Fruit fly (Drosophila melanogaster) whole organism, embryonic: ENCODE measurements around the gene CG10226.

Experiments
- ATbp ChIP-seq: fragments of 200-800 bp; sonication (Bioruptor generic); optimal IDR thresholded peaks from 2 replicates; lab custom pipeline; 2017; ENCODE audit warnings: missing biosample characterization, mild to moderate bottlenecking, missing genetic modification characterization, missing genetic modification reagents
- CG10321 ChIP-seq: fragments of 200-800 bp; sonication (Bioruptor generic); IDR thresholded peaks from 2 replicates; pipeline ENCODE4 v1.3.6; 2022; ENCODE audit warnings: missing biosample characterization, missing genetic modification characterization
- CG10959 ChIP-seq: fragments of 200-800 bp; sonication (Bioruptor generic); IDR thresholded peaks from 2 replicates; pipeline ENCODE4 v1.3.6; 2022; ENCODE audit warnings: missing biosample characterization, missing genetic modification characterization
- CG12104 ChIP-seq: fragments of 200-800 bp; sonication (Bioruptor generic); optimal IDR thresholded peaks from 3 replicates; lab custom pipeline; 2016; ENCODE audit warnings: missing biosample characterization, missing genetic modification characterization
- CG12155 ChIP-seq: fragments of 200-800 bp; sonication (Bioruptor generic); optimal IDR thresholded peaks from 3 replicates; lab custom pipeline; 2016; ENCODE audit warnings: missing biosample characterization, missing genetic modification characterization
- CG12236 ChIP-seq: fragments of 200-800 bp; sonication (Bioruptor generic); optimal IDR thresholded peaks from 2 replicates; lab custom pipeline; 2016; ENCODE audit warnings: missing biosample characterization, missing genetic modification characterization
- CG13624 ChIP-seq: fragments of 200-800 bp; sonication (Bioruptor generic); optimal IDR thresholded peaks from 2 replicates; lab custom pipeline; 2016; ENCODE audit warnings: missing biosample characterization, missing genetic modification characterization
- CG14860 ChIP-seq: fragments of 200-800 bp; sonication (Bioruptor generic); IDR thresholded peaks from 3 replicates; pipeline ENCODE4 v1.3.6; 2022; ENCODE audit warnings: missing biosample characterization, missing genetic modification characterization; ENCODE audit not compliant: partially characterized antibody
- CG15011 ChIP-seq: fragments of 200-800 bp; sonication (Bioruptor generic); optimal IDR thresholded peaks from 3 replicates; lab custom pipeline; 2018; ENCODE audit warnings: missing biosample characterization, mild to moderate bottlenecking, missing genetic modification characterization
- CG1647 ChIP-seq: fragments of 200-800 bp; sonication (Bioruptor generic); optimal IDR thresholded peaks from 3 replicates; lab custom pipeline; 2016; ENCODE audit warnings: missing biosample characterization, missing genetic modification characterization
- CG16813 ChIP-seq: fragments of 200-800 bp; sonication (Bioruptor generic); IDR thresholded peaks from 3 replicates; pipeline ENCODE4 v1.3.6; 2022; ENCODE audit warnings: missing biosample characterization, missing genetic modification characterization; ENCODE audit not compliant: partially characterized antibody
- CG1792 ChIP-seq: fragments of 200-800 bp; sonication (Bioruptor generic); optimal IDR thresholded peaks from 2 replicates; lab custom pipeline; 2016; ENCODE audit warnings: missing biosample characterization, missing genetic modification characterization
- CG18619 ChIP-seq: fragments of 200-800 bp; sonication (Bioruptor generic); optimal IDR thresholded peaks from 3 replicates; lab custom pipeline; 2017; ENCODE audit warnings: missing biosample characterization, mild to moderate bottlenecking, missing genetic modification characterization
- CG2199 ChIP-seq: fragments of 200-800 bp; sonication (Bioruptor generic); IDR thresholded peaks from 3 replicates; pipeline ENCODE4 v1.3.6; 2022; ENCODE audit warnings: missing biosample characterization, missing genetic modification characterization
- CG3163 ChIP-seq: fragments of 200-800 bp; sonication (Bioruptor generic); optimal IDR thresholded peaks from 3 replicates; lab custom pipeline; 2016; ENCODE audit warnings: missing biosample characterization, missing genetic modification characterization
- CG6683 ChIP-seq: fragments of 200-800 bp; sonication (Bioruptor generic); optimal IDR thresholded peaks from 2 replicates; lab custom pipeline; 2017; ENCODE audit warnings: missing biosample characterization, mild to moderate bottlenecking, missing genetic modification characterization, missing genetic modification reagents
- D ChIP-seq, 2 experiments: fragments of 200-800 bp in 1 of 2; fragments of >200 bp in 1 of 2; sonication (Bioruptor generic) in 1 of 2; optimal IDR thresholded peaks; 2 replicates in 1 of 2; 3 replicates in 1 of 2; lab custom pipeline; 2017; ENCODE audit warnings: mild to moderate bottlenecking in 1 of 2, missing biosample characterization in 1 of 2, missing genetic modification characterization in 1 of 2, missing genetic modification reagents in 1 of 2
- Dref ChIP-seq: fragments of 200-800 bp; sonication (Bioruptor generic); IDR thresholded peaks from 2 replicates; pipeline ENCODE4 v1.3.6; 2022; ENCODE audit warnings: missing biosample characterization, missing genetic modification characterization
- E2f1 ChIP-seq: fragments of 200-800 bp; sonication (Bioruptor generic); IDR thresholded peaks from 2 replicates; pipeline ENCODE4 v1.3.6; 2022; ENCODE audit warnings: missing biosample characterization, missing genetic modification characterization
- Elba2 ChIP-seq: fragments of 200-800 bp; sonication (Bioruptor generic); optimal IDR thresholded peaks from 3 replicates; lab custom pipeline; 2016; ENCODE audit warnings: missing biosample characterization, missing genetic modification characterization
- HLHmδ ChIP-seq: fragments of 200-800 bp; sonication (Bioruptor generic); optimal IDR thresholded peaks from 2 replicates; lab custom pipeline; 2018; ENCODE audit warnings: missing biosample characterization, mild to moderate bottlenecking, missing genetic modification characterization, moderate library complexity
- Hr3 ChIP-seq: fragments of 200-800 bp; sonication (Bioruptor generic); optimal IDR thresholded peaks from 3 replicates; lab custom pipeline; 2016; ENCODE audit warnings: missing biosample characterization, missing genetic modification characterization
- Kr ChIP-seq: fragments of 200-800 bp; sonication (Bioruptor generic); optimal IDR thresholded peaks from 2 replicates; lab custom pipeline; 2017; ENCODE audit warnings: missing biosample characterization, mild to moderate bottlenecking, missing genetic modification characterization
- MTF-1 ChIP-seq: fragments of 200-800 bp; sonication (Bioruptor generic); optimal IDR thresholded peaks from 2 replicates; lab custom pipeline; 2018; ENCODE audit warnings: missing biosample characterization, mild to moderate bottlenecking, missing genetic modification characterization, borderline replicate concordance
- NC2α ChIP-seq: fragments of 200-800 bp; sonication (Bioruptor generic); optimal IDR thresholded peaks from 2 replicates; lab custom pipeline; 2016; ENCODE audit warnings: missing biosample characterization, missing genetic modification characterization
- NfI ChIP-seq: fragments of 200-800 bp; sonication (Bioruptor generic); optimal IDR thresholded peaks from 3 replicates; lab custom pipeline; 2018; ENCODE audit warnings: missing biosample characterization, mild to moderate bottlenecking, missing genetic modification characterization, moderate library complexity
- Sry-β ChIP-seq: fragments of 200-800 bp; sonication (Bioruptor generic); optimal IDR thresholded peaks from 2 replicates; lab custom pipeline; 2018; ENCODE audit warnings: missing biosample characterization, mild to moderate bottlenecking, missing genetic modification characterization, moderate library complexity
- TFAM ChIP-seq: fragments of 200-800 bp; sonication (Bioruptor generic); optimal IDR thresholded peaks from 2 replicates; lab custom pipeline; 2017; ENCODE audit warnings: missing biosample characterization, missing genetic modification characterization, inconsistent platforms
- Vsx1 ChIP-seq: fragments of 200-800 bp; sonication (Bioruptor generic); optimal IDR thresholded peaks from 2 replicates; lab custom pipeline; 2017; ENCODE audit warnings: missing biosample characterization, mild to moderate bottlenecking, missing genetic modification characterization, missing genetic modification reagents
- Xbp1 ChIP-seq: fragments of 200-800 bp; sonication (Bioruptor generic); optimal IDR thresholded peaks from 3 replicates; lab custom pipeline; 2016; ENCODE audit warnings: missing biosample characterization, mild to moderate bottlenecking, missing genetic modification characterization
- ara ChIP-seq: fragments of 200-800 bp; sonication (Bioruptor generic); IDR thresholded peaks from 2 replicates; pipeline ENCODE4 v1.3.6; 2022; ENCODE audit warnings: missing biosample characterization, missing genetic modification characterization
- ato ChIP-seq: fragments of 200-800 bp; sonication (Bioruptor generic); IDR thresholded peaks from 2 replicates; pipeline ENCODE4 v1.3.6; 2022; ENCODE audit warnings: missing biosample characterization, missing genetic modification characterization; ENCODE audit not compliant: partially characterized antibody
- bigmax ChIP-seq: fragments of 200-800 bp; sonication (Bioruptor generic); optimal IDR thresholded peaks from 2 replicates; lab custom pipeline; 2018; ENCODE audit warnings: missing biosample characterization, mild to moderate bottlenecking, missing genetic modification characterization
- bsh ChIP-seq, 2 experiments: fragments of 200-800 bp; sonication (Bioruptor generic); optimal IDR thresholded peaks; 2 replicates each; lab custom pipeline; 2017 to 2018; ENCODE audit warnings: mild to moderate bottlenecking in 2 of 2, missing biosample characterization in 2 of 2, missing genetic modification characterization in 2 of 2, moderate library complexity in 1 of 2
- cato ChIP-seq: fragments of 200-800 bp; sonication (Bioruptor generic); optimal IDR thresholded peaks from 2 replicates; lab custom pipeline; 2016; ENCODE audit warnings: missing biosample characterization, missing genetic modification characterization, borderline replicate concordance
- dmrt99B ChIP-seq: fragments of 200-800 bp; sonication (Bioruptor generic); optimal IDR thresholded peaks from 2 replicates; lab custom pipeline; 2018; ENCODE audit warnings: missing biosample characterization, mild to moderate bottlenecking, missing genetic modification characterization, moderate library complexity
- en ChIP-seq: fragments of 200-800 bp; sonication (Bioruptor generic); optimal IDR thresholded peaks from 2 replicates; lab custom pipeline; 2016; ENCODE audit warnings: missing biosample characterization, missing genetic modification characterization
- eyg ChIP-seq: fragments of 200-800 bp; sonication (Bioruptor generic); optimal IDR thresholded peaks from 3 replicates; lab custom pipeline; 2016; ENCODE audit warnings: missing biosample characterization, missing genetic modification characterization
- fru ChIP-seq: fragments of >200 bp; optimal IDR thresholded peaks from 2 replicates; lab custom pipeline; 2017
- gt ChIP-seq: fragments of 200-800 bp; sonication (Bioruptor generic); IDR thresholded peaks from 2 replicates; pipeline ENCODE4 v1.3.6; 2022; ENCODE audit warnings: missing biosample characterization, missing genetic modification characterization
- insv ChIP-seq, 2 experiments: fragments of 200-800 bp; sonication (Bioruptor generic); optimal IDR thresholded peaks; 3 replicates each; lab custom pipeline; 2016 to 2018; ENCODE audit warnings: missing biosample characterization in 2 of 2, missing genetic modification characterization in 2 of 2
- oc ChIP-seq: fragments of 200-800 bp; sonication (Bioruptor generic); optimal IDR thresholded peaks from 2 replicates; lab custom pipeline; 2018; ENCODE audit warnings: missing biosample characterization, mild to moderate bottlenecking, missing genetic modification characterization, moderate library complexity
- otp ChIP-seq: fragments of 200-800 bp; sonication (Bioruptor generic); IDR thresholded peaks from 3 replicates; pipeline ENCODE4, ENCODE4 v1.3.6; 2022; ENCODE audit warnings: missing biosample characterization, missing genetic modification characterization
- run ChIP-seq: fragments of 200-800 bp; sonication (Bioruptor generic); optimal IDR thresholded peaks from 3 replicates; lab custom pipeline; 2018; ENCODE audit warnings: missing biosample characterization, mild to moderate bottlenecking, missing genetic modification characterization
- sens ChIP-seq: fragments of 200-800 bp; sonication (Bioruptor generic); peaks from one replicate; lab custom pipeline; 2016; ENCODE audit warnings: missing biosample characterization, missing genetic modification characterization
- shn ChIP-seq: fragments of 200-800 bp; sonication (Bioruptor generic); optimal IDR thresholded peaks from 3 replicates; lab custom pipeline; 2016; ENCODE audit warnings: missing biosample characterization, missing genetic modification characterization
- toy ChIP-seq: fragments of 200-800 bp; sonication (Bioruptor generic); IDR thresholded peaks from 2 replicates; pipeline ENCODE4 v1.3.6; 2022; ENCODE audit warnings: missing biosample characterization, missing genetic modification characterization
- tx ChIP-seq: fragments of 200-800 bp; sonication (Bioruptor generic); optimal IDR thresholded peaks from 2 replicates; lab custom pipeline; 2016; ENCODE audit warnings: missing biosample characterization, missing genetic modification characterization
- wor ChIP-seq: fragments of 200-800 bp; sonication (Bioruptor generic); IDR thresholded peaks from 2 replicates; pipeline ENCODE4 v1.3.6; 2022; ENCODE audit warnings: missing biosample characterization, missing genetic modification characterization

The CG10226 gene

DNA sequence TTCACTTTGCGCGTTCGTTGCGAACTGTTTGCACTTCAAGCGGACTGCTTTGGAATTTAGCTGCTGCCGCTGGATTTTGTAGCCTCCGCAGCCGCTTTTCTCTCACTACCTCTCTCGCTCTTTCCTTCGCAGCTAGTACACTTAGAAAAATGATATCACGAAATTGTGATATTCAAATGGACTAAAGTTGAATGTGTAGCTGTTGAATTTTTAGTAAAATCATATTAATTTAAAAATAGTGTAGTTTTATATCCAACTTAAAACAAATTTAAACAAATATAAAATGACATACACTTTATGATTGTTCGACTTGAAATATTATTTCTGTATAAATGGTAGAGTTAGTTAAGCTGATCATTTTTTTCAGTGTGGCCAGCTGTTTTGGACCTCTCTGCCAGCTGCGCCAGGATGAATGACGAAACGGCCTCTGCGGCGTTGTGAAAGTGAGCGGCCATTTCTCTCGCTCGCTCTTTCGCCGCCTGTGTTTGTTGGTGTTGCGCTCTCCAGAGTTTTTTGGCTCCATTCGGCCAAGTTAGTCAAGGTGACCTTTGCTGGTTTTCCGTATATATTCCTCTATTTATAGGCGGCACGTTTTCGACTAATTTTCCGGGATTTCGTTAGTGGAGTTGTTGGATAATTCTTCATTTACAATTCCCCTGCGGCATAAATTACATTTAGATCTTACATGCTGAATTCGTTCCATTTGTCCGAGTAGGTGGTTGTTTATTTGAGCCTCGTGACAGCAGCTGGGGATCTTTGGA is 23.0 kb upstream of the CG10226 start, which contains the start of gene Ldh (continued):
- TF ChIP-seq bsh (GFP tag; optimal IDR thresholded peaks at IDR 0.05; lab: Kevin White, UChicago): peak; percentile 82 to 97
- peak; percentile 90 for TF ChIP-seq CG12104 (GFP tag; lab: Kevin White, UChicago)
- TF ChIP-seq shn: peak; percentile 25
- peak; percentile 92 for TF ChIP-seq Hr3 (GFP tag; lab: Kevin White, UChicago)
- TF ChIP-seq CG1792 (GFP tag; lab: Kevin White, UChicago): peak; percentile 47
- no peak for TF ChIP-seq fru (lab: Kevin White, UChicago)
- peak; percentile 97 for TF ChIP-seq dmrt99B (tag; lab: Kevin White, UChicago)
- peak; percentile 87 for TF ChIP-seq CG13624 (GFP tag; lab: Kevin White, UChicago)
- TF ChIP-seq CG12236 (GFP tag; lab: Kevin White, UChicago): peak; percentile 59
- TF ChIP-seq insv (GFP tag; optimal IDR thresholded peaks at IDR 0.05; lab: Kevin White, UChicago): peak; percentile 10 to 76
- TF ChIP-seq NfI (GFP tag; lab: Kevin White, UChicago): peak; percentile 93
- peak; percentile 93 for TF ChIP-seq run (tag; lab: Kevin White, UChicago)
- peak; percentile 96 for TF ChIP-seq oc (tag; lab: Kevin White, UChicago)
- TF ChIP-seq CG1647 (GFP tag; lab: Kevin White, UChicago): peak; percentile 84
- peak; percentile 87 for TF ChIP-seq CG10959
- TF ChIP-seq Vsx1 (GFP tag; lab: Kevin White, UChicago): peak; percentile 78
- TF ChIP-seq tx (GFP tag; lab: Kevin White, UChicago): peak; percentile 58
- TF ChIP-seq MTF-1 (GFP tag; lab: Kevin White, UChicago): peak; percentile 65
- TF ChIP-seq otp (GFP tag; lab: Robert Waterston, UW): peak; percentile 83
- TF ChIP-seq ATbp: peak; percentile 95
- TF ChIP-seq sens (GFP tag; lab: Kevin White, UChicago): peak; percentile 99
- peak; percentile 72; the same call in 1 of the 3 replicates for TF ChIP-seq CG2199 (GFP tag; lab: Robert Waterston, UW)
- TF ChIP-seq CG16813: no peak
- TF ChIP-seq Dref (GFP tag; lab: Robert Waterston, UW): no peak
- peak; percentile 88 for TF ChIP-seq cato (GFP tag; lab: Kevin White, UChicago)
- peak; percentile 68 for TF ChIP-seq CG10321 (GFP tag; lab: Robert Waterston, UW)
- peak; percentile 92 for TF ChIP-seq ara (GFP tag; lab: Robert Waterston, UW)
- TF ChIP-seq bigmax (GFP tag; lab: Kevin White, UChicago): no peak
- peak; percentile 79 for TF ChIP-seq Kr (GFP tag; lab: Kevin White, UChicago)
- TF ChIP-seq CG3163 (GFP tag; lab: Kevin White, UChicago): peak; percentile 33
- peak; percentile 95 for TF ChIP-seq Xbp1 (GFP tag; lab: Kevin White, UChicago)
- TF ChIP-seq E2f1 (GFP tag; lab: Robert Waterston, UW): peak; percentile 90
- TF ChIP-seq CG15011 (GFP tag; lab: Kevin White, UChicago): peak; percentile 92
- no peak for TF ChIP-seq ato (GFP tag; lab: Robert Waterston, UW)
- TF ChIP-seq HLHmδ (GFP tag; lab: Kevin White, UChicago): no peak
- TF ChIP-seq Elba2 (GFP tag; lab: Kevin White, UChicago): peak; percentile 80
- peak; percentile 72 for TF ChIP-seq TFAM
- peak; percentile 82; the same call in 1 of the 2 replicates for TF ChIP-seq gt (GFP tag; lab: Robert Waterston, UW)
- TF ChIP-seq en (GFP tag; lab: Kevin White, UChicago): no peak
- TF ChIP-seq CG6683 (GFP tag; lab: Kevin White, UChicago): peak; percentile 89
- TF ChIP-seq CG18619 (GFP tag; lab: Kevin White, UChicago): peak; percentile 96
- peak; percentile 69 for TF ChIP-seq NC2α (GFP tag; lab: Kevin White, UChicago)
- TF ChIP-seq toy (GFP tag; lab: Robert Waterston, UW): peak; percentile 70; the same call in 1 of the 2 replicates
- TF ChIP-seq CG14860 (GFP tag; lab: Robert Waterston, UW): no peak
- peak; percentile 93 for TF ChIP-seq CG12155 (GFP tag; lab: Kevin White, UChicago)
- TF ChIP-seq eyg (GFP tag; lab: Kevin White, UChicago): peak; percentile 54
- TF ChIP-seq wor: peak; percentile 89
- TF ChIP-seq D (optimal IDR thresholded peaks at IDR 0.05; lab: Kevin White, UChicago): no peak
- TF ChIP-seq D (GFP tag; optimal IDR thresholded peaks at IDR 0.05; lab: Kevin White, UChicago): peak; percentile 95
- peak; percentile 56 for TF ChIP-seq Sry-β (GFP tag; lab: Kevin White, UChicago)
